Worm (Caenorhabditis elegans): ENCODE results near the gene C07H6.2.

The C07H6.2 gene

ce11 chrIII:7542037-7542436 lies 21.2 kb downstream of the C07H6.2 start:
- TF ChIP-seq akir-1 (GFP tag; optimal IDR thresholded peaks at IDR 0.05) (no peak), Y56A3A.18 (GFP tag; IDR thresholded peaks at IDR 0.05) (no peak), tlf-1 (GFP tag; optimal IDR thresholded peaks at IDR 0.05) (no peak), F49E8.2 (tag; optimal IDR thresholded peaks at IDR 0.05; ENCODE audit: insufficient read depth) (no peak), pbrm-1 (GFP tag; IDR thresholded peaks at IDR 0.05) (no peak), snpc-4 (GFP tag; optimal IDR thresholded peaks at IDR 0.05) (no peak), snpc-4 (tag; optimal IDR thresholded peaks at IDR 0.05) (no peak), let-607 (tag; optimal IDR thresholded peaks at IDR 0.05) (no peak), mcd-1 (GFP tag; IDR thresholded peaks at IDR 0.05) (no peak), lin-35 (GFP tag; optimal IDR thresholded peaks at IDR 0.05) (no peak), nhr-179 (tag; optimal IDR thresholded peaks at IDR 0.05) (no peak), repo-1 (tag; optimal IDR thresholded peaks at IDR 0.05) (no peak)

- TF ChIP-seq B0261.1 (tag; optimal IDR thresholded peaks at IDR 0.05): no peak
- TF ChIP-seq Y53G8AR.9 (GFP tag; conservative IDR thresholded peaks at IDR 0.05): no peak
- TF ChIP-seq K11D2.4 (GFP tag; IDR thresholded peaks at IDR 0.05): no peak
- no peak for TF ChIP-seq Y53F4B.3 (GFP tag; IDR thresholded peaks at IDR 0.05)
- TF ChIP-seq unc-62 (GFP tag; optimal IDR thresholded peaks at IDR 0.05): no peak
- no peak for TF ChIP-seq F57A8.1 (GFP tag; optimal IDR thresholded peaks at IDR 0.05)
- no peak for TF ChIP-seq nhr-179 (tag; optimal IDR thresholded peaks at IDR 0.05)
- no peak for TF ChIP-seq D2030.7 (GFP tag; IDR thresholded peaks at IDR 0.05)
- no peak for TF ChIP-seq B0019.2 (GFP tag; conservative IDR thresholded peaks at IDR 0.05)
- no peak for TF ChIP-seq B0336.3 (GFP tag; IDR thresholded peaks at IDR 0.05)
- no peak for TF ChIP-seq attf-6 (GFP tag; IDR thresholded peaks at IDR 0.05)
- no peak for TF ChIP-seq ceh-27 (GFP tag; optimal IDR thresholded peaks at IDR 0.05)
- TF ChIP-seq Y95B8A.8 (GFP tag; IDR thresholded peaks at IDR 0.05): no peak
- TF ChIP-seq dpl-1 (GFP tag; optimal IDR thresholded peaks at IDR 0.05): no peak
- no peak for TF ChIP-seq F57C9.4 (tag; optimal IDR thresholded peaks at IDR 0.05)
- no peak for TF ChIP-seq athp-1 (tag; optimal IDR thresholded peaks at IDR 0.05)
- TF ChIP-seq zim-3 (tag; optimal IDR thresholded peaks at IDR 0.05): no peak
- TF ChIP-seq tlf-1 (GFP tag; optimal IDR thresholded peaks at IDR 0.05): no peak
- TF ChIP-seq hlh-26 (GFP tag; conservative IDR thresholded peaks at IDR 0.05): no peak
- TF ChIP-seq lsl-1 (GFP tag; optimal IDR thresholded peaks at IDR 0.05): no peak
Observed at ce11 chrIII:7544211-7544610, 23.4 kb downstream of the C07H6.2 start.

ce11 chrIII:7545189-7545588 lies 24.4 kb downstream of the C07H6.2 start:
- TF ChIP-seq lin-54 (GFP tag; optimal IDR thresholded peaks at IDR 0.05) (no peak), F55B11.4 (tag; optimal IDR thresholded peaks at IDR 0.05; ENCODE audit: borderline replicate concordance, insufficient read depth) (no peak), snpc-1.1 (tag; optimal IDR thresholded peaks at IDR 0.05; ENCODE audit: insufficient read depth) (no peak), ztf-6 (GFP tag; IDR thresholded peaks at IDR 0.05) (no peak), Y53G8AR.9 (GFP tag; conservative IDR thresholded peaks at IDR 0.05) (no peak), Y56A3A.18 (GFP tag; IDR thresholded peaks at IDR 0.05) (no peak), ceh-91 (GFP tag; IDR thresholded peaks at IDR 0.05) (no peak), somi-1 (GFP tag; optimal IDR thresholded peaks at IDR 0.05) (no peak), cebp-1 (GFP tag; IDR thresholded peaks at IDR 0.05) (no peak), cebp-1 (tag; optimal IDR thresholded peaks at IDR 0.05) (no peak), madf-3 (GFP tag; IDR thresholded peaks at IDR 0.05) (no peak), egrh-3 (GFP tag; IDR thresholded peaks at IDR 0.05) (no peak), attf-6 (GFP tag; IDR thresholded peaks at IDR 0.05) (no peak), nhr-120 (GFP tag; IDR thresholded peaks at IDR 0.05) (no peak), dpl-1 (GFP tag; optimal IDR thresholded peaks at IDR 0.05) (no peak), ceh-27 (GFP tag; optimal IDR thresholded peaks at IDR 0.05) (no peak), sptf-2 (GFP tag; optimal IDR thresholded peaks at IDR 0.05) (no peak), zfh-2 (GFP tag; conservative IDR thresholded peaks at IDR 0.05) (no peak)
